Fruit fly (Drosophila melanogaster) S2 (cell line): ENCODE data around the gene RfC3.
A peak's percentile ranks its signal among the peaks of the same experiment; 100 is the strongest.

Source experiments
- CG8478 ChIP-seq: fragments of >200 bp; optimal IDR thresholded peaks from 2 replicates; lab custom pipeline; 2018
- CTCF ChIP-seq, 2 experiments: fragments of >200 bp; optimal IDR thresholded peaks; 2 replicates each; lab custom pipeline; 2018

Gene RfC3

DNA sequence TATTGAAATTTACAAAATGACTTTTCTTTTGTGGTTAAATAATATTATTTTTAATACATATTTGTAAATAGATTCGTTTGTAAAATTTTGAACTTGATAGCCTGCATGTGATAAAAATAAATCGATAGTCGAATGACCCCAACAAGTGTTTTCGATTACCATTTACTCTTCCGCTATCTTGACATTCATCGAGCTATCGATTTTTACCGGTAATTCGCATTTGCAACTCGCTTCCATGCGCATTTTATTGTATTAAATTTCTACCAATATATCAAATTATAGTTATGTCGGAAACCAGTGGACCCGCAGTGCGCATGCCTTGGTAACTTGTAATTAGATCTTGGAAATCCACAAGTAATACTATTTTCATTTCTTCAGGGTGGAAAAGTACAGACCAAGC lies at the start of gene RfC3:
Gene RfC3 (plus strand): TSS at position 210 of the 400 bp plus-strand sequence.
- TF ChIP-seq CTCF (optimal IDR thresholded peaks at IDR 0.05; lab: Kevin White, UChicago) = no peak
- no peak for TF ChIP-seq CG8478 (lab: Kevin White, UChicago)

DNA sequence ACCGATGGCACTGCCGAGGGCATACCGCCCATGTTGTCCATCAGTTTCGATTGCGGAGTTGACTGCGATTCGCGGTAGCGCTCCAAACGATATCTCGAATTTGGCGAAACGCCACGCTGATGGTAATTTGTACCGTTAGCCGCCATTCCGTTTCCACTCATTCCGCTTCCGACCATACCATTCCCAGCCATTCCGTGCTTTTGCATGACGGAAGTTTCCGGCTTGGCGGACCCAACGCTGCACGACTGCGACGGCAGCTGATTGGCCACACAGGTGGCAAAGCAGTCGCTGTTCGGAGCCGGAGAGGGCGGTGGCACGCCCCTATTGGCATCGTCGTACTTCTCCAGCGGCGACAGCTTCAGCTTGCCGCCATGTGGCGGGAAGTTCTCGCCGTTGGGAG lies 46.7 kb upstream of the RfC3 start:
- no peak for TF ChIP-seq CG8478 (lab: Kevin White, UChicago)
- TF ChIP-seq CTCF (optimal IDR thresholded peaks at IDR 0.05; lab: Kevin White, UChicago) = no peak

DNA sequence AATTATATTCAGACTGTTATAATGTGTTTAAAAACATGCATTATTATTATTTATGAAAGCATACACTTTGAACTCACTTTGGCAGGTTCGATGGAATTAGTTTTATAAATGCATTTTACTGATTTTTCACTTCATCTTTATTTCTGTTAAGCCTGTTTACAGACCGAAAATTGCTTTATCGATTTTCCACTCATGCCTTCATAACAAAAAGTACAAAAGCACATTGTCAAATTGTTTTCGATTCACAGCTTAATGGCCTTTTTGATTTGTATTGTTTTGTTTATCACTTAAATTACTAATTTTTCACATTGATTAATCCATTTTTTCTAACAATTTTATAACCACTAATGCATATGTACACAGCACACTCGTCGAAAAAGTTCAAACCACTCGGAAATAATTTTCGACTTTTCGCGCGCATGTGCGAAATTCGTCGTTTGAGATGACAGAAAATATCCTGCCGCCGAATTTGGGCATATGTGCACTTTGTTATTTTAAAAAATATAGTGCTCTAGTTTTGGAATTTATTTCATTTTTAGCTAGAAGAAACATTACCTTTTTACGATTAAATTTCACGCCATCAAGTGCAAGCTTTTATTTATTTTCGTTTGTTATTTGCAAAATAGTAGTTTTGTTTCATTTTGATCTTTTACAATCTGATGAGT lies 45.3 kb upstream of the RfC3 start, which contains the start of gene rho-5:
Gene rho-5 (minus strand): TSS at position 296 of the 665 bp plus-strand sequence.
- no peak for TF ChIP-seq CG8478 (lab: Kevin White, UChicago)
- TF ChIP-seq CTCF (optimal IDR thresholded peaks at IDR 0.05; lab: Kevin White, UChicago) = no peak

DNA sequence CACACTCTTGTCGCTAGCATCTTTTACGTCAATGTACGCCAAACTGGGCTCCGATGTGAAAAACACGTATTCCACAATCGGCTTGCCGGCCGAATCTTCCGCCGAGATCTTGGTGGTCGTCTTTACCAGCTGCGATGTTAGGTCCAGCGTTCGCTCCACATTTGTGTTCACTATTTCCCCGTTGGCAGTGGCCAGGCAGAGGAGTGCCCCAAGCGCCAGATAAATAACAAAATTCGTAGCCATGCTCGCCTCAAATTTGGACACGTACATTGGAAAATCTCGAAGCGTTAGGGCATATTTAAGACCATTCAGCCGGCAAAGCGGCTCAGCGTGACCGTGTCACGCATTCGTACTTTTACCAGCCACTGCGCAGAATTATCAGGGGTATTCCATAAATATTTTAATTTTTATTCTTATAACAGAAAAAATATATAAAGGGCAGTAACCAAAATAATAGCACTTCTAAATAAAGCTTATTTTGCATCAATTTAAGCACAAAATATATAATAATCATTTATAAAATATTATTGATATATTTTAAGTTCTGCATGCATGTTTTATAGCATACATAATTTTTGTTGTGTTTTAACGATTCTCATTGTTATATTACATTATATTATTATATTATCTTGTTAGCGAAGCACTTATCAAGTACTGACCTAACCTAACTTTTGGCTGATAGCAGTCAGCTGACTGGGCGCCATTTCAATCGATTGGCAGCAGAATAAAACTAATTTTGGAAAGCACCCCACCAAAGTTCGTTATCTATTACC lies 43.3 kb upstream of the RfC3 start, which contains the start of the genes CG33303 and dpr19:
Gene CG33303 (minus strand): TSS at position 294 of the 773 bp plus-strand sequence.
Gene dpr19 (plus strand): TSS at position 705 of the 773 bp plus-strand sequence.
- no peak for TF ChIP-seq CG8478 (lab: Kevin White, UChicago)
- no peak for TF ChIP-seq CTCF (optimal IDR thresholded peaks at IDR 0.05; lab: Kevin White, UChicago)

DNA sequence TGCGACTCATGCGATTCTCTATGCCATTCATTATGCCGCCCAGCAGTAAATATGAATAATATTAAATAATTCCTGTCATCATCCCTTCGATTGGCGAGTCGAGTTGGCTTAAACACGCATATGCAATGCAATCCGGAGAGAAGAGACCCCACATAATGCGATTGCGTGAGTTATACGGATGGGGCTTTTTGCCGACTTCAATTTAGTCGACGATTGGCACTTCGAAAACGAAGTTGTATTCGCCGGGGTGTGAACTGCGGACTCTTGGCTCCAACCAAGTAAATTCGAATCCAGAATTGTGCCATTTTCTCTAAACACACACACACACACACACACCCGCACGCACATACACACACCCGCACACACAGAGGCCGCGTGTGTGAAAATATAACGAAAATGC lies 42.7 kb upstream of the RfC3 start:
- no peak for TF ChIP-seq CTCF (optimal IDR thresholded peaks at IDR 0.05; lab: Kevin White, UChicago)
- no peak for TF ChIP-seq CG8478 (lab: Kevin White, UChicago)

DNA sequence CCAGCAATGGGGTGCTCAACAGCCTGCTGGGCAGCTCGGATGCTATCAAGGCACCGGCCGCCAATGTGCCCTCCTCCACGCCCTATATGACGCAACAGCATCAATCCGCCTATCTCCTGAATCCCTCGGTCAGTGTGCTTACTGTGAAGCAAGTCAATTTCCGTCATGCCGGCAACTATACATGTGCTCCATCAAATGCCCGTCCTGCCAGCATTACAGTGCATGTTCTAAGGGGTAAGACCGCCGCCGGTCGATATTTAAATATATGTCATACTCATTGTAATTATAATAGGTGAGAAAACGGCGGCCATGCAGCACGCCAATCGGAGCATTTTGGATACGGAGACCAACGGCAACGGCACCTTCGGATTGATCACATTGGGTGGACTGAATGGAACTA lies 40.4 kb upstream of the RfC3 start:
- no peak for TF ChIP-seq CG8478 (lab: Kevin White, UChicago)
- TF ChIP-seq CTCF (optimal IDR thresholded peaks at IDR 0.05; lab: Kevin White, UChicago) = no peak

DNA sequence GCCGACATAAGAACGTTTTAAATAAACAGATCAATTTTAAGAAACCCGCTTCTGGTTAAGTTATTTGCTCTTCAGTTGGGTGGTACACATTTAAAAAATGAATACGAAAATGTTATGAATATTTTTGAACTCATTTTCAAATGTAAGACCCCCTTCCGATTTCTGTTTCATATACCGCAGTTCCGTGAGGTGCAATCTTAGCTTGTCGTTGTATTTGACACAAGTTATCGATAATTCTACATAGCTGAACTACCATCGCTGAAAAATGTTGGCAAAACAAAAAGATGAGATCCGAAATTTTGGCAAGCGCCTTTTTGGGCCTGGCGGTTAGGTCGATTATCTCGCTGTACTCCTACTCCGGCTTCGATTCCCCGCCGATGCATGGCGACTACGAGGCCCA lies 39.1 kb upstream of the RfC3 start, which contains the start of gene gny:
Gene gny (plus strand): TSS at position 239 of the 400 bp plus-strand sequence.
- TF ChIP-seq CTCF (optimal IDR thresholded peaks at IDR 0.05; lab: Kevin White, UChicago) (peak; percentile 12 to 32), CG8478 (lab: Kevin White, UChicago) (no peak)

DNA sequence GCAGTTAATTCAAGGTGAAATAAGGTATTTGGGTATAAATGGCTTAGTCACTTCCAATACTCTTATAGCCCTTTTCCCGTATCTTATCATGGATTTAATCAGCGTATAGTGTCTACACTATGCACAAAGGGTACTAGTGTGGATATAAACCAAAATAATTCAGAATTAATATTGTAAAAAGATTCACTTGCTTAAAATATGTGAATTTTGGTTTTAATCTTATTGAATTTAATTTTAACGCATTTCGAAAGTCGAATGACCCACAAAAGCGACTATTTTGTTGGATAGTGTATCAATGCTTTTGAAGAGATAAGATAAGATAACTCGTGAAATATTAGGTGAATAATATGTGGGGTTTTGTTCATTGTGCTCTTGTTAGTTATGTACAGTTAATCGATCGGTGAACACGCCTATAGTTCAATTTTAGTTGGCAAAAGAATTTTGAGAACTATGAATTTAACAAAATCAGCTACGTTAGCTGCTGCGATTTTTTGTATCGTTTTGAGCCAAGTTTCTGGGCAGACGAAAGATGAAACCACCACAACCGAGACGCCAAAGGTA lies 37.0 kb upstream of the RfC3 start, which contains the start of gene CG5096:
Gene CG5096 (plus strand): TSS at position 374 of the 561 bp plus-strand sequence.
- TF ChIP-seq CTCF (optimal IDR thresholded peaks at IDR 0.05; lab: Kevin White, UChicago) (no peak), CG8478 (lab: Kevin White, UChicago) (no peak)

DNA sequence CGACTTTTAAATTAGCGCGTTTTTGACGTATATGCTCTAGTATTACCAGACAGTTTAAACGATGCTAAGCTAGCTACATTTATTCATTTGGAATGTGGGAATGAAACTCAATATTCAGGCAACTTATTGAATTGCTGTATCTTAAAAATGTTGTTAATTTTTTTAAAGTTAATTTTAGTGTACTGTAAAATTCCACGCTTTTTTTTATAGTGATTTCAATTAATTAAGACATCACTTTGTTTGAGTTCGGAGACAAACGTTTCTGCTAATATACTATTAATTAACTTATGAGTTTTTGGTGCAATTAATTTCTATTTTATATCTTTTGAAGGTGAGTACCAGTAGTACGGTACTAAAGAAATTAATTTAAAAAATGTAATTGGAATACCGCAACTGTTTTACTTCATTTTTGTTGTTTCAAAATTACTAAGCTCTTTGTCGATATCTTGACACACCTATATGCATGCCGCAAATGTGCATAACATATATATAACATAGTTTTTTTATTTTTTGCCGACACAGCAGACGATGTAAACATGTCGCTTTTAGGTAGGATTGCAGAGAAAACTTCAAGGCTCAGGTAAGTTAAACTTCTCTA lies 32.7 kb upstream of the RfC3 start, which contains the start of the genes Cdk1 and mRpS7:
Gene Cdk1 (minus strand): TSS at position 55 of the 598 bp plus-strand sequence.
Gene mRpS7 (plus strand): TSS at position 455 of the 598 bp plus-strand sequence.
- TF ChIP-seq CG8478 (lab: Kevin White, UChicago) (no peak), CTCF (optimal IDR thresholded peaks at IDR 0.05; lab: Kevin White, UChicago) (no peak)

DNA sequence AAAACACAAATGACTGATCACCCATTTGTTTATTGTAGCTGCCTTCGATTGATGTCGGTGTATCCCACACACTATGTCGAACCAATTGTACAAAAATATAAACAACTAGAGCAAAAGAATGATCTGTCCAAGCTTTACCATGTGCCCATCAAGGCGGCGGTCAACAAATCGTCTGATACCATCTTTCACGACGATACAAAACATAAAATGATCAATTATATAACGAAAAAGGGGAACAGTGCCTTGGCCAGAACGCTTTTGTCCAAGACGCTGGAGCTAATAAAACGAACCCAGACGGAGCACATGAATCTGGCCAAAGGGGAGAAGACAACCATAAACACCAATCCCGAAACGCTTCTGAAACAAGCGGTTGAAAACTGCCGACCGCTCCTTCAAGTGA lies 32.2 kb upstream of the RfC3 start:
- TF ChIP-seq CG8478 (lab: Kevin White, UChicago) (no peak), CTCF (optimal IDR thresholded peaks at IDR 0.05; lab: Kevin White, UChicago) (no peak)

DNA sequence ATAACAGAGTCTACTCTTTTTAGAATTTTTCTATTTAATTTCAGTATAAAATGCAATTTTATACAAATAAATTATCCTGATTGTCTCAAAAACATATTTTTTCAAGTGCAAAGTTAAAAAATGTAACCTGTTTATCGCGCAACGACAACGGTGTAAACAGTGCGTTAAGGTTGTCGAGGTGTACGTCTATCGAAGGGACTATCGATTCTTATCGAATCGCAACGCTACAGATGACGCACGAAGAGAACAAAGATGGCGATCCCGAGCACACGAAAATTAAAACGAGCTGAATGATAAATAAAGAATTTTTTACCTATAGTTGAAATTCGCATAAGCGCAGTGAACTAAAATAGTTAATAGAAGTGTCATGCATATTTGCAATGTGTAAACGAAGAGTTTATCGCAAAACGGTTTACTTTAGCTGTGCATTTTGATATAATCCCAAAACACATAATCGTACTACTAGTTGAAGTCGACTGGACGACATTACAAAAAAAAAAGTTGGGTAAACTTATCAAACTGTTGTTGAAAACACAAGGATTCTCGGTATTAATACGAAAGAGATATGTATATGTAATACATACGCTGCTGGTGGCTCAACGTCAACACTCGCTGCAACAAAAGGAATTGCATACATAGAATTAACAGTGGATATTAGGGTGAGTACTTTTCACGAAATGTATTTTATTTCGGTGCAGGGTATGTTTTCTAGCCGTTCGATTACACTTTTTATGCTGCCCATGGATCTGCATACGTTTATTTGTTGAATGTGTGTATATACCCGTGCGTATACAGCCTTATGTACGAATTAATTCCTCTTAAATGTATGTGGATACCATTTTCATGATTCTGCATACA lies 30.9 kb upstream of the RfC3 start, which contains the start of gene da:
Gene da (plus strand): TSS at position 237 of the 858 bp plus-strand sequence.
- TF ChIP-seq CG8478 (lab: Kevin White, UChicago) (no peak), CTCF (optimal IDR thresholded peaks at IDR 0.05; lab: Kevin White, UChicago) (peak in 1 of 2 experiments; percentile 51)

DNA sequence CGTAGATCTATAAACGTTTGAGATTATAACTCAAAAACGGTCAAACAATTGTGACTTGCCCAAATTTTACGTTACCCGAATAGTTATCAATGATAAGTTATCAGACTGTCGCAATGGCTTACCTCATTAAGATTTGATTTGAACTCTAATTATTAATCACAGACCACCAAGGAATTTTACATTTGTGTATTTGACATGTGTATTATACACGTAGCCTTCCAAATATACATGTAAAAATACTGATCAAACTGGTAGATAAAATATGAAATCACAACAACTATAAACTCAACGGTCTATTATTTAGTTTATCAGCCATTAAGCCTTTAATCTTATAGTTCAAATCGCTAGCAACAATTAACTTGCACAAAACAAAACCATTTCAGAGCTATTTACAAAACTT lies 25.5 kb upstream of the RfC3 start:
- TF ChIP-seq CG8478 (lab: Kevin White, UChicago) (no peak), CTCF (optimal IDR thresholded peaks at IDR 0.05; lab: Kevin White, UChicago) (no peak)

DNA sequence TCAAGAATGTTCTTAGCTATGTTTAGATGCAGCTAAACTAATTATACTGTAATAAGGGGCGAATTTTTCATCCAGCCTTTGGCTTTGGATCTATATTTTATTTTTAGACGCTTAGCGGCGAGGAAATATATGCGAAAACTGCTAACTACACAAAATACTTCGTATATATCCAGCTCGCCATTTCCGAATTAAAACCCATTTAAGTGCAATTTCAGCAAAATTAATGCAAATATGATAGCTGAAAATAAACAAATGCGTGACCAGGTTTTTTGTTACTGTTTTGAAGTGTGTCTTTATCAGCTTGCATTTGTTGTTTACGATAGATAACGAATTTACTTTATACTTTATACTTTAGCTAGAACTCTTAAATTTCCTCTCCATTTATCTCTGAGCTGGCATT lies 24.0 kb upstream of the RfC3 start:
- TF ChIP-seq CTCF (optimal IDR thresholded peaks at IDR 0.05; lab: Kevin White, UChicago) (no peak), CG8478 (lab: Kevin White, UChicago) (no peak)
